Fruit fly (Drosophila melanogaster) whole organism, embryonic: ENCODE data around the gene HtrA2.
A peak's percentile ranks its signal among the peaks of the same experiment; 100 is the strongest.

ENCODE experiments used
- Atf-2 ChIP-seq: fragments of 200-800 bp; sonication (Bioruptor generic); optimal IDR thresholded peaks from 2 replicates; lab custom pipeline; 2016; ENCODE audit warnings: missing biosample characterization, missing genetic modification characterization
- CG10209 ChIP-seq: fragments of 200-800 bp; sonication (Bioruptor generic); optimal IDR thresholded peaks from 3 replicates; lab custom pipeline; 2017; ENCODE audit warnings: missing biosample characterization, mild to moderate bottlenecking, missing genetic modification characterization, missing genetic modification reagents
- CG12659 ChIP-seq: fragments of 200-800 bp; sonication (Bioruptor generic); optimal IDR thresholded peaks from 3 replicates; lab custom pipeline; 2017; ENCODE audit warnings: mild to moderate bottlenecking, missing biosample characterization, missing genetic modification reagents, missing genetic modification characterization
- CG13296 ChIP-seq: fragments of 200-800 bp; sonication (Bioruptor generic); optimal IDR thresholded peaks from 3 replicates; lab custom pipeline; 2018; ENCODE audit warnings: missing biosample characterization, mild to moderate bottlenecking, missing genetic modification characterization
- CG13775 ChIP-seq: fragments of 200-800 bp; sonication (Bioruptor generic); optimal IDR thresholded peaks from 3 replicates; lab custom pipeline; 2017; ENCODE audit warnings: missing biosample characterization, mild to moderate bottlenecking, missing genetic modification characterization
- CG14965 ChIP-seq: fragments of 200-800 bp; sonication (Bioruptor generic); optimal IDR thresholded peaks from 2 replicates; lab custom pipeline; 2016; ENCODE audit warnings: missing biosample characterization, missing genetic modification characterization, borderline replicate concordance
- CG2116 ChIP-seq: fragments of 200-800 bp; sonication (Bioruptor generic); optimal IDR thresholded peaks from 3 replicates; lab custom pipeline; 2018; ENCODE audit warnings: missing biosample characterization, mild to moderate bottlenecking, missing genetic modification characterization
- CG34376 ChIP-seq: fragments of 200-800 bp; sonication (Bioruptor generic); optimal IDR thresholded peaks from 2 replicates; lab custom pipeline; 2018; ENCODE audit warnings: missing biosample characterization, mild to moderate bottlenecking, missing genetic modification characterization
- CG4360 ChIP-seq: fragments of 200-800 bp; sonication (Bioruptor generic); IDR thresholded peaks from 2 replicates; pipeline ENCODE4 v1.3.6; 2022; ENCODE audit warnings: missing biosample characterization, missing genetic modification characterization
- CG7357 ChIP-seq: fragments of 200-800 bp; sonication (Bioruptor generic); IDR thresholded peaks from 3 replicates; pipeline ENCODE4 v1.3.6; 2022; ENCODE audit warnings: missing biosample characterization, missing genetic modification characterization
- CG8388 ChIP-seq: fragments of 200-800 bp; sonication (Bioruptor generic); optimal IDR thresholded peaks from 2 replicates; lab custom pipeline; 2019; ENCODE audit warnings: missing biosample characterization, mild to moderate bottlenecking, missing genetic modification characterization, moderate library complexity
- CG9932 ChIP-seq: fragments of 200-800 bp; sonication (Bioruptor generic); IDR thresholded peaks from 2 replicates; pipeline ENCODE4 v1.3.6; 2022; ENCODE audit warnings: missing biosample characterization, missing genetic modification characterization
- Doc2 ChIP-seq: fragments of 200-800 bp; sonication (Bioruptor generic); IDR thresholded peaks from 2 replicates; pipeline ENCODE4 v1.3.6; 2022; ENCODE audit warnings: missing biosample characterization, missing genetic modification characterization
- Dp ChIP-seq: fragments of 200-800 bp; sonication (Bioruptor generic); optimal IDR thresholded peaks from 2 replicates; lab custom pipeline; 2018; ENCODE audit warnings: missing biosample characterization, mild to moderate bottlenecking, missing genetic modification characterization, moderate library complexity
- Ets97D ChIP-seq: fragments of 200-800 bp; sonication (Bioruptor generic); optimal IDR thresholded peaks from 3 replicates; lab custom pipeline; 2016; ENCODE audit warnings: missing biosample characterization, missing genetic modification characterization
- Fer1 ChIP-seq: fragments of 200-800 bp; sonication (Bioruptor generic); optimal IDR thresholded peaks from 2 replicates; lab custom pipeline; 2017; ENCODE audit warnings: missing biosample characterization, mild to moderate bottlenecking, missing genetic modification characterization
- GATAe ChIP-seq: fragments of 200-800 bp; sonication (Bioruptor generic); conservative IDR thresholded peaks from 2 replicates; pipeline ENCODE4 v1.3.6; 2022; ENCODE audit warnings: missing biosample characterization, missing genetic modification characterization
- H15 ChIP-seq: fragments of 200-800 bp; sonication (Bioruptor generic); IDR thresholded peaks from 3 replicates; pipeline ENCODE4 v1.3.6; 2022; ENCODE audit warnings: missing biosample characterization, missing genetic modification characterization
- HLH54F ChIP-seq: fragments of 200-800 bp; sonication (Bioruptor generic); optimal IDR thresholded peaks from 3 replicates; lab custom pipeline; 2016; ENCODE audit warnings: missing biosample characterization, missing genetic modification characterization
- MTF-1 ChIP-seq: fragments of 200-800 bp; sonication (Bioruptor generic); optimal IDR thresholded peaks from 2 replicates; lab custom pipeline; 2018; ENCODE audit warnings: missing biosample characterization, mild to moderate bottlenecking, missing genetic modification characterization, borderline replicate concordance
- Nf-YC ChIP-seq: fragments of 200-800 bp; optimal IDR thresholded peaks from 3 replicates; lab custom pipeline; 2019; ENCODE audit warnings: missing biosample characterization, mild to moderate bottlenecking, missing genetic modification characterization, moderate library complexity
- PHDP ChIP-seq: fragments of 200-800 bp; sonication (Bioruptor generic); optimal IDR thresholded peaks from 3 replicates; lab custom pipeline; 2018; ENCODE audit warnings: missing biosample characterization, mild to moderate bottlenecking, missing genetic modification characterization, moderate library complexity
- Sry-δ ChIP-seq: fragments of 200-800 bp; sonication (Bioruptor generic); optimal IDR thresholded peaks from 2 replicates; lab custom pipeline; 2016; ENCODE audit warnings: missing biosample characterization, missing genetic modification characterization
- Ssrp ChIP-seq: fragments of 200-800 bp; sonication (Bioruptor generic); optimal IDR thresholded peaks from 2 replicates; lab custom pipeline; 2018; ENCODE audit warnings: missing biosample characterization, mild to moderate bottlenecking, missing genetic modification characterization, moderate library complexity
- Trl ChIP-seq, 3 experiments: fragments of >200 bp in 2 of 3; fragments of 200-800 bp in 1 of 3; sonication (Bioruptor generic) in 1 of 3; optimal IDR thresholded peaks; 2 replicates in 1 of 3; 3 replicates in 2 of 3; lab custom pipeline; 2016 to 2017; ENCODE audit warnings: missing biosample characterization in 1 of 3, missing genetic modification characterization in 1 of 3
- ab ChIP-seq: fragments of 200-800 bp; sonication (Bioruptor generic); optimal IDR thresholded peaks from 2 replicates; lab custom pipeline; 2016; ENCODE audit warnings: missing biosample characterization, missing genetic modification characterization
- abd-A ChIP-seq: fragments of 200-800 bp; sonication (Bioruptor generic); optimal IDR thresholded peaks from 3 replicates; lab custom pipeline; 2019; ENCODE audit warnings: missing biosample characterization, mild to moderate bottlenecking, missing genetic modification characterization, moderate library complexity
- btn ChIP-seq: fragments of 200-800 bp; sonication (Bioruptor generic); optimal IDR thresholded peaks from 2 replicates; lab custom pipeline; 2016; ENCODE audit warnings: missing biosample characterization, missing genetic modification characterization
- caup ChIP-seq: fragments of 200-800 bp; sonication (Bioruptor generic); optimal IDR thresholded peaks from 3 replicates; lab custom pipeline; 2017; ENCODE audit warnings: missing biosample characterization, mild to moderate bottlenecking, missing genetic modification characterization, moderate library complexity; ENCODE audit not compliant: severe bottlenecking
- cg ChIP-seq: fragments of 200-800 bp; sonication (Bioruptor generic); optimal IDR thresholded peaks from 3 replicates; lab custom pipeline; 2019; ENCODE audit warnings: missing biosample characterization, mild to moderate bottlenecking, missing genetic modification characterization, moderate library complexity
- cwo ChIP-seq: fragments of 200-800 bp; sonication (Bioruptor generic); optimal IDR thresholded peaks from 3 replicates; lab custom pipeline; 2017; ENCODE audit warnings: missing biosample characterization, missing genetic modification characterization, mild to moderate bottlenecking, moderate library complexity, missing genetic modification reagents
- exex ChIP-seq: fragments of 200-800 bp; sonication (Bioruptor generic); optimal IDR thresholded peaks from 4 replicates; lab custom pipeline; 2018; ENCODE audit warnings: missing biosample characterization, mild to moderate bottlenecking, missing genetic modification characterization, moderate library complexity
- fd64A ChIP-seq: fragments of 200-800 bp; sonication (Bioruptor generic); optimal IDR thresholded peaks from 3 replicates; lab custom pipeline; 2018; ENCODE audit warnings: missing biosample characterization, mild to moderate bottlenecking, missing genetic modification characterization
- grn ChIP-seq: fragments of 200-800 bp; sonication (Bioruptor generic); optimal IDR thresholded peaks from 3 replicates; lab custom pipeline; 2017; ENCODE audit warnings: missing biosample characterization, missing genetic modification characterization
- hkb ChIP-seq, 2 experiments: fragments of 200-800 bp in 1 of 2; fragments of >200 bp in 1 of 2; sonication (Bioruptor generic) in 1 of 2; IDR thresholded peaks in 1 of 2; optimal IDR thresholded peaks in 1 of 2; 2 replicates each; pipeline versions ENCODE4 v1.3.6 to Lab custom; 2017 to 2022; ENCODE audit warnings: missing biosample characterization in 1 of 2, missing genetic modification characterization in 1 of 2
- insv ChIP-seq, 2 experiments: fragments of 200-800 bp; sonication (Bioruptor generic); optimal IDR thresholded peaks; 3 replicates each; lab custom pipeline; 2016 to 2018; ENCODE audit warnings: missing biosample characterization in 2 of 2, missing genetic modification characterization in 2 of 2
- ken ChIP-seq: fragments of 200-800 bp; sonication (Bioruptor generic); IDR thresholded peaks from 3 replicates; pipeline ENCODE4 v1.3.6; 2022; ENCODE audit warnings: missing biosample characterization, missing genetic modification characterization
- kni ChIP-seq: fragments of 200-800 bp; sonication (Bioruptor generic); optimal IDR thresholded peaks from 3 replicates; lab custom pipeline; 2017; ENCODE audit warnings: mild to moderate bottlenecking, missing biosample characterization, missing genetic modification reagents, missing genetic modification characterization
- knrl ChIP-seq: fragments of 200-800 bp; sonication (Bioruptor generic); IDR thresholded peaks from 3 replicates; pipeline ENCODE4 v1.3.6; 2022; ENCODE audit warnings: missing biosample characterization, missing genetic modification characterization; ENCODE audit not compliant: partially characterized antibody
- lab ChIP-seq: fragments of 200-800 bp; sonication (Bioruptor generic); optimal IDR thresholded peaks from 3 replicates; lab custom pipeline; 2017; ENCODE audit warnings: missing biosample characterization, missing genetic modification characterization, mild to moderate bottlenecking, moderate library complexity, missing genetic modification reagents
- mam ChIP-seq: fragments of 200-800 bp; sonication (Bioruptor generic); optimal IDR thresholded peaks from 3 replicates; lab custom pipeline; 2016; ENCODE audit warnings: missing biosample characterization, missing genetic modification characterization
- mirr ChIP-seq: fragments of 200-800 bp; sonication (Bioruptor generic); optimal IDR thresholded peaks from 3 replicates; lab custom pipeline; 2018; ENCODE audit warnings: missing biosample characterization, mild to moderate bottlenecking, missing genetic modification characterization
- nerfin-2 ChIP-seq: fragments of 200-800 bp; sonication (Bioruptor generic); IDR thresholded peaks from 2 replicates; pipeline ENCODE4 v1.3.6; 2022; ENCODE audit warnings: missing biosample characterization, missing genetic modification characterization; ENCODE audit not compliant: partially characterized antibody
- pnt ChIP-seq: fragments of 200-800 bp; sonication (Bioruptor generic); optimal IDR thresholded peaks from 3 replicates; lab custom pipeline; 2016; ENCODE audit warnings: missing biosample characterization, missing genetic modification characterization
- shn ChIP-seq: fragments of 200-800 bp; sonication (Bioruptor generic); optimal IDR thresholded peaks from 3 replicates; lab custom pipeline; 2016; ENCODE audit warnings: missing biosample characterization, missing genetic modification characterization
- vfl ChIP-seq: fragments of 200-800 bp; sonication (Bioruptor generic); optimal IDR thresholded peaks from 2 replicates; lab custom pipeline; 2016; ENCODE audit warnings: missing biosample characterization, missing genetic modification characterization
- vvl ChIP-seq: fragments of 200-800 bp; sonication (Bioruptor generic); IDR thresholded peaks from 2 replicates; pipeline ENCODE4 v1.3.6; 2022; ENCODE audit warnings: missing biosample characterization, missing genetic modification characterization

The HtrA2 gene

dm6 chr3R:14472580-14473353 lies 38.7 kb downstream of the HtrA2 start (continued):
- TF ChIP-seq CG13296 (GFP tag; lab: Kevin White, UChicago) (peak; percentile 0), hkb (optimal IDR thresholded peaks at IDR 0.05; lab: Kevin White, UChicago) (no peak), hkb (GFP tag; IDR thresholded peaks at IDR 0.05; lab: Robert Waterston, UW) (0 out of 2 replicates have a peak, but pooled peaks have one; percentile 3), nerfin-2 (no peak), MTF-1 (GFP tag; lab: Kevin White, UChicago) (no peak), CG7357 (no peak), CG13775 (GFP tag; lab: Kevin White, UChicago) (no peak), ken (GFP tag; lab: Robert Waterston, UW) (no peak), cwo (GFP tag; lab: Kevin White, UChicago) (peak; percentile 63), CG4360 (GFP tag; lab: Robert Waterston, UW) (peak; percentile 18; the same call in 1 of the 2 replicates), GATAe (GFP tag; lab: Robert Waterston, UW) (peak; percentile 55), CG9932 (GFP tag; lab: Robert Waterston, UW) (no peak), CG14965 (no peak), Dp (GFP tag; lab: Kevin White, UChicago) (no peak), Nf-YC (tag; lab: Kevin White, UChicago) (no peak), mam (GFP tag; lab: Kevin White, UChicago) (no peak), kni (no peak), cg (GFP tag; lab: Kevin White, UChicago) (peak; percentile 0), lab (peak; percentile 0), Ets97D (GFP tag; lab: Kevin White, UChicago) (no peak), Doc2 (GFP tag; lab: Robert Waterston, UW) (no peak), Trl (optimal IDR thresholded peaks at IDR 0.05; lab: Kevin White, UChicago) (peak; percentile 30 to 78), Trl (GFP tag; optimal IDR thresholded peaks at IDR 0.05; lab: Kevin White, UChicago) (no peak), exex (tag; lab: Kevin White, UChicago) (peak; percentile 82), abd-A (peak; percentile 71), CG8388 (GFP tag; lab: Kevin White, UChicago) (no peak), knrl (GFP tag; lab: Robert Waterston, UW) (no peak), H15 (GFP tag; lab: Robert Waterston, UW) (no peak), fd64A (GFP tag; lab: Kevin White, UChicago) (no peak), btn (GFP tag; lab: Kevin White, UChicago) (no peak), CG12659 (peak; percentile 26), ab (no peak), Fer1 (peak; percentile 39), CG34376 (GFP tag; lab: Kevin White, UChicago) (peak; percentile 11), CG10209 (GFP tag; lab: Kevin White, UChicago) (peak; percentile 36), grn (GFP tag; lab: Kevin White, UChicago) (peak; percentile 85), mirr (GFP tag; lab: Kevin White, UChicago) (peak; percentile 27), Sry-δ (GFP tag; lab: Kevin White, UChicago) (no peak), insv (GFP tag; optimal IDR thresholded peaks at IDR 0.05; lab: Kevin White, UChicago) (no peak), CG2116 (GFP tag; lab: Kevin White, UChicago) (no peak), caup (GFP tag; lab: Kevin White, UChicago) (peak; percentile 19), Ssrp (tag; lab: Kevin White, UChicago) (no peak), PHDP (tag; lab: Kevin White, UChicago) (peak; percentile 27), Atf-2 (no peak), shn (GFP tag; lab: Kevin White, UChicago) (no peak), HLH54F (GFP tag; lab: Kevin White, UChicago) (no peak), vfl (GFP tag; lab: Kevin White, UChicago) (no peak), vvl (GFP tag; lab: Robert Waterston, UW) (0 out of 2 replicates have a peak, but pooled peaks have one; percentile 7), pnt (GFP tag; lab: Kevin White, UChicago) (no peak)
